Worm (Caenorhabditis elegans): ENCODE measurements around the gene R06F6.12.

Gene R06F6.12

DNA sequence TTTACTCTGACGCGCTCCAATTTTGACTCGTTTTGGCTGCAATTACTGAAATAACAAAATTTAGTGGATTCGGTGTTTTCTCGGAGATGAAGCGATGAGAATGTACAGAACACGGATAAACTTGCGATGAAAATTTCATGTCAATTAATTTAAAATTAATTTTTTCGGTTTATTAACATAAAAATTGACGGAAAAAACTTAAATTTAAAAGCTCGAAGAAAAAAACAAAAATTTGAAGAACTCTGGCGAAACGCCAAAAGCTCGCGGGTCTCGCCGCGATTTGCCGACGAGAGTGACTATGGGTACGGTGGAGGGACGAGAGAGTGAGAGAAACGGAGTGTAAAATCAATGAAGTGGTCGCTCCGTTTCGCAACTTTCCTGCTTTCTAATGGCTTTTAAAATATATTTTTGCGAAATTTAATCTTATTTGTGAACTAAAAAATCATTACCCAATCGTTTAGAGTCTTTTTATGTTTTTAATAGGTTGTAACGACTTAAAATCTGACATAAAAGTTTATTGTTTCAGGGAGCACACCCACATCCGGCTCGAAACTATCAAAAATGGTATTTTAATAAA lies 44.9 kb upstream of the R06F6.12 start, which contains the start of the genes gmps-1 and cap-2 (continued):
- TF ChIP-seq hlh-17 (GFP tag; optimal IDR thresholded peaks at IDR 0.05; ENCODE audit: borderline replicate concordance) (no peak), tbx-2 (tag; optimal IDR thresholded peaks at IDR 0.05) (peak; percentile 97), nhr-77 (tag; optimal IDR thresholded peaks at IDR 0.05) (peak; percentile 90), hlh-4 (tag; optimal IDR thresholded peaks at IDR 0.05) (no peak), lin-14 (GFP tag; optimal IDR thresholded peaks at IDR 0.05) (peak; percentile 96), vab-15 (tag; optimal IDR thresholded peaks at IDR 0.05) (peak; percentile 63), egl-13 (tag; optimal IDR thresholded peaks at IDR 0.05) (peak; percentile 96), nhr-47 (tag; optimal IDR thresholded peaks at IDR 0.05) (peak; percentile 98), unc-86 (tag; optimal IDR thresholded peaks at IDR 0.05) (peak; percentile 98), skn-1 (tag; optimal IDR thresholded peaks at IDR 0.05) (peak; percentile 96), lsy-2 (tag; optimal IDR thresholded peaks at IDR 0.05) (peak; percentile 100), nhr-20 (tag; optimal IDR thresholded peaks at IDR 0.05) (peak; percentile 98), mef-2 (tag; optimal IDR thresholded peaks at IDR 0.05) (peak; percentile 24), nhr-237 (tag; optimal IDR thresholded peaks at IDR 0.05) (peak; percentile 76), fkh-10 (GFP tag; optimal IDR thresholded peaks at IDR 0.05) (peak; percentile 95), snpc-4 (tag; optimal IDR thresholded peaks at IDR 0.05) (peak; percentile 86), pqm-1 (tag; optimal IDR thresholded peaks at IDR 0.05) (no peak), ceh-82 (tag; optimal IDR thresholded peaks at IDR 0.05) (peak; percentile 96 to 99 (median 98)), mep-1 (tag; optimal IDR thresholded peaks at IDR 0.05) (peak; percentile 94), ceh-90 (tag; optimal IDR thresholded peaks at IDR 0.05) (peak; percentile 76), lin-39 (tag; optimal IDR thresholded peaks at IDR 0.05) (peak; percentile 97), sox-4 (tag; optimal IDR thresholded peaks at IDR 0.05) (peak; percentile 91), elt-3 (tag; optimal IDR thresholded peaks at IDR 0.05) (peak in 4 of 6 experiments; percentile 23 to 86 (median 46)), C34B4.2 (tag; optimal IDR thresholded peaks at IDR 0.05) (peak; percentile 88), nhr-84 (tag; optimal IDR thresholded peaks at IDR 0.05) (peak; percentile 28), lin-15B (tag; optimal IDR thresholded peaks at IDR 0.05) (peak; percentile 81), ama-1 (optimal IDR thresholded peaks at IDR 0.05) (peak; percentile 78), C16A3.4 (tag; optimal IDR thresholded peaks at IDR 0.05) (peak; percentile 94), jun-1 (tag; optimal IDR thresholded peaks at IDR 0.05) (peak; percentile 95), lir-3 (tag; optimal IDR thresholded peaks at IDR 0.05; ENCODE audit: poor library complexity) (peak; percentile 91), blmp-1 (tag; optimal IDR thresholded peaks at IDR 0.05) (peak; percentile 81), rnt-1 (tag; optimal IDR thresholded peaks at IDR 0.05) (peak; percentile 98), nhr-28 (tag; optimal IDR thresholded peaks at IDR 0.05) (no peak), pag-3 (tag; optimal IDR thresholded peaks at IDR 0.05; ENCODE audit: borderline replicate concordance, insufficient read depth) (no peak), ceh-88 (GFP tag; IDR thresholded peaks at IDR 0.05) (peak; percentile 92), ztf-11 (tag; optimal IDR thresholded peaks at IDR 0.05) (peak; percentile 42 to 92), xbp-1 (tag; optimal IDR thresholded peaks at IDR 0.05) (peak; percentile 96), nhr-19 (GFP tag; conservative IDR thresholded peaks at IDR 0.05) (peak; percentile 97), aly-2 (tag; optimal IDR thresholded peaks at IDR 0.05) (peak; percentile 93), hpl-2 (GFP tag; optimal IDR thresholded peaks at IDR 0.05) (peak; percentile 91), ets-5 (GFP tag; IDR thresholded peaks at IDR 0.05) (no peak), fos-1 (tag; optimal IDR thresholded peaks at IDR 0.05) (peak; percentile 93), mab-9 (GFP tag; IDR thresholded peaks at IDR 0.05) (peak; percentile 95), alr-1 (tag; optimal IDR thresholded peaks at IDR 0.05; ENCODE audit: borderline replicate concordance) (no peak), fkh-4 (tag; optimal IDR thresholded peaks at IDR 0.05; ENCODE audit: borderline replicate concordance) (peak; percentile 85), aha-1 (tag; optimal IDR thresholded peaks at IDR 0.05) (peak; percentile 85), lin-13 (GFP tag; optimal IDR thresholded peaks at IDR 0.05) (peak; percentile 95), nhr-85 (tag) (peak; percentile 98), unc-130 (tag; optimal IDR thresholded peaks at IDR 0.05) (peak; percentile 89), sup-37 (GFP tag; optimal IDR thresholded peaks at IDR 0.05) (peak; percentile 96), dsc-1 (tag; optimal IDR thresholded peaks at IDR 0.05) (peak; percentile 98), nhr-12 (tag; optimal IDR thresholded peaks at IDR 0.05) (no peak), ces-1 (GFP tag; optimal IDR thresholded peaks at IDR 0.05) (no peak)

Measured in whole organism, L1 larva.